Fruit fly (Drosophila melanogaster) whole organism, embryonic: Measurements from ENCODE around the gene asl.

Experiments
- CG10565 ChIP-seq: fragments of 200-800 bp; sonication (Bioruptor generic); optimal IDR thresholded peaks from 3 replicates; lab custom pipeline; 2016; ENCODE audit warnings: missing biosample characterization, mild to moderate bottlenecking, missing genetic modification characterization
- CG10979 ChIP-seq: fragments of 200-800 bp; sonication (Bioruptor generic); optimal IDR thresholded peaks from 2 replicates; lab custom pipeline; 2018; ENCODE audit warnings: missing biosample characterization, mild to moderate bottlenecking, missing genetic modification characterization, moderate library complexity
- CG12299 ChIP-seq: fragments of 200-800 bp; sonication (Bioruptor generic); optimal IDR thresholded peaks from 2 replicates; lab custom pipeline; 2018; ENCODE audit warnings: missing biosample characterization, mild to moderate bottlenecking, missing genetic modification characterization
- CG12769 ChIP-seq: fragments of 200-800 bp; sonication (Bioruptor generic); optimal IDR thresholded peaks from 2 replicates; lab custom pipeline; 2019; ENCODE audit warnings: missing biosample characterization, mild to moderate bottlenecking, missing genetic modification characterization, moderate library complexity
- CG13287 ChIP-seq: fragments of 200-800 bp; sonication (Bioruptor generic); IDR thresholded peaks from 2 replicates; pipeline ENCODE4 v1.3.6; 2022; ENCODE audit warnings: missing biosample characterization, missing genetic modification characterization; ENCODE audit not compliant: partially characterized antibody
- CG13424 ChIP-seq: fragments of 200-800 bp; sonication (Bioruptor generic); optimal IDR thresholded peaks from 2 replicates; lab custom pipeline; 2019; ENCODE audit warnings: missing biosample characterization, mild to moderate bottlenecking, missing genetic modification characterization, moderate library complexity
- CG16815 ChIP-seq: fragments of 200-800 bp; sonication (Bioruptor generic); optimal IDR thresholded peaks from 3 replicates; lab custom pipeline; 2017; ENCODE audit warnings: missing biosample characterization, mild to moderate bottlenecking, missing genetic modification characterization
- CG16863 ChIP-seq: fragments of 200-800 bp; sonication (Bioruptor generic); optimal IDR thresholded peaks from 3 replicates; lab custom pipeline; 2016; ENCODE audit warnings: missing biosample characterization, missing genetic modification characterization
- CG18011 ChIP-seq: fragments of 200-800 bp; sonication (Bioruptor generic); optimal IDR thresholded peaks from 2 replicates; lab custom pipeline; 2017; ENCODE audit warnings: missing biosample characterization, missing genetic modification characterization, mild to moderate bottlenecking, moderate library complexity, missing genotype
- CG18599 ChIP-seq: fragments of 200-800 bp; sonication (Bioruptor generic); optimal IDR thresholded peaks from 3 replicates; lab custom pipeline; 2017; ENCODE audit warnings: missing biosample characterization, missing genetic modification characterization, mild to moderate bottlenecking, moderate library complexity, missing genetic modification reagents
- CG2678 ChIP-seq: fragments of 200-800 bp; sonication (Bioruptor generic); optimal IDR thresholded peaks from 3 replicates; lab custom pipeline; 2019; ENCODE audit warnings: missing biosample characterization, mild to moderate bottlenecking, missing genetic modification characterization, moderate library complexity
- CG33213 ChIP-seq: fragments of 200-800 bp; sonication (Bioruptor generic); optimal IDR thresholded peaks from 3 replicates; lab custom pipeline; 2016; ENCODE audit warnings: missing biosample characterization, missing genetic modification characterization
- CG6791 ChIP-seq: fragments of 200-800 bp; sonication (Bioruptor generic); IDR thresholded peaks from 3 replicates; pipeline ENCODE4 v1.3.6; 2022; ENCODE audit warnings: missing biosample characterization, missing genetic modification characterization; ENCODE audit not compliant: partially characterized antibody
- CG7556 ChIP-seq: fragments of 200-800 bp; sonication (Bioruptor generic); optimal IDR thresholded peaks from 2 replicates; lab custom pipeline; 2017; ENCODE audit warnings: missing biosample characterization, mild to moderate bottlenecking, missing genetic modification characterization
- CG7745 ChIP-seq: fragments of 200-800 bp; sonication (Bioruptor generic); optimal IDR thresholded peaks from 2 replicates; lab custom pipeline; 2018; ENCODE audit warnings: missing biosample characterization, mild to moderate bottlenecking, missing genetic modification characterization, moderate library complexity
- CG8281 ChIP-seq: fragments of 200-800 bp; sonication (Bioruptor generic); optimal IDR thresholded peaks from 2 replicates; lab custom pipeline; 2018; ENCODE audit warnings: missing biosample characterization, mild to moderate bottlenecking, missing genetic modification characterization, moderate library complexity
- CG8359 ChIP-seq: fragments of 200-800 bp; sonication (Bioruptor generic); optimal IDR thresholded peaks from 2 replicates; lab custom pipeline; 2017; ENCODE audit warnings: missing biosample characterization, mild to moderate bottlenecking, missing genetic modification characterization, borderline replicate concordance
- Chrac-16 ChIP-seq: fragments of 200-800 bp; sonication (Bioruptor generic); optimal IDR thresholded peaks from 3 replicates; lab custom pipeline; 2016; ENCODE audit warnings: missing biosample characterization, missing genetic modification characterization
- CrebB ChIP-seq: fragments of 200-800 bp; sonication (Bioruptor generic); optimal IDR thresholded peaks from 3 replicates; lab custom pipeline; 2018; ENCODE audit warnings: missing biosample characterization, mild to moderate bottlenecking, missing genetic modification characterization
- Dek ChIP-seq: fragments of 200-800 bp; sonication (Bioruptor generic); optimal IDR thresholded peaks from 3 replicates; lab custom pipeline; 2019; ENCODE audit warnings: missing biosample characterization, mild to moderate bottlenecking, missing genetic modification characterization, moderate library complexity
- Dfd ChIP-seq, 2 experiments: fragments of >200 bp; optimal IDR thresholded peaks; 2 replicates each; lab custom pipeline; 2017; ENCODE audit warnings: missing biosample characterization in 2 of 2, missing genetic modification characterization in 2 of 2
- Ets65A ChIP-seq: fragments of 200-800 bp; sonication (Bioruptor generic); peaks from one replicate; lab custom pipeline; 2016; ENCODE audit warnings: missing biosample characterization, missing genetic modification characterization
- HLH4C ChIP-seq: fragments of 200-800 bp; sonication (Bioruptor generic); IDR thresholded peaks from 3 replicates; pipeline ENCODE4 v1.3.6; 2022; ENCODE audit warnings: missing biosample characterization, missing genetic modification characterization; ENCODE audit not compliant: partially characterized antibody
- Hey ChIP-seq: fragments of 200-800 bp; sonication (Bioruptor generic); optimal IDR thresholded peaks from 3 replicates; lab custom pipeline; 2018; ENCODE audit warnings: missing biosample characterization, mild to moderate bottlenecking, missing genetic modification characterization
- HmgZ ChIP-seq: fragments of 200-800 bp; sonication (Bioruptor generic); optimal IDR thresholded peaks from 2 replicates; lab custom pipeline; 2018; ENCODE audit warnings: missing biosample characterization, mild to moderate bottlenecking, missing genetic modification characterization
- NC2β ChIP-seq: fragments of 200-800 bp; sonication (Bioruptor generic); optimal IDR thresholded peaks from 2 replicates; lab custom pipeline; 2016; ENCODE audit warnings: missing biosample characterization, missing genetic modification characterization
- Neu2 ChIP-seq: fragments of 200-800 bp; sonication (Bioruptor generic); optimal IDR thresholded peaks from 3 replicates; lab custom pipeline; 2016; ENCODE audit warnings: missing biosample characterization, missing genetic modification characterization, borderline replicate concordance
- Nf-YC ChIP-seq: fragments of 200-800 bp; optimal IDR thresholded peaks from 3 replicates; lab custom pipeline; 2019; ENCODE audit warnings: missing biosample characterization, mild to moderate bottlenecking, missing genetic modification characterization, moderate library complexity
- Opbp ChIP-seq: fragments of 200-800 bp; sonication (Bioruptor generic); IDR thresholded peaks from 3 replicates; pipeline ENCODE4 v1.3.6; 2022; ENCODE audit warnings: missing biosample characterization, missing genetic modification characterization; ENCODE audit not compliant: partially characterized antibody
- Poxn ChIP-seq: fragments of 200-800 bp; sonication (Bioruptor generic); IDR thresholded peaks from 2 replicates; pipeline ENCODE4 v1.3.6; 2022; ENCODE audit warnings: missing biosample characterization, missing genetic modification characterization
- ap ChIP-seq: fragments of 200-800 bp; sonication (Bioruptor generic); IDR thresholded peaks from 2 replicates; pipeline ENCODE4 v1.3.6; 2022; ENCODE audit warnings: missing biosample characterization, missing genetic modification characterization
- ash1 ChIP-seq: fragments of 200-800 bp; sonication (Bioruptor generic); optimal IDR thresholded peaks from 2 replicates; lab custom pipeline; 2018; ENCODE audit warnings: missing biosample characterization, mild to moderate bottlenecking, missing genetic modification characterization
- dan ChIP-seq: fragments of 200-800 bp; sonication (Bioruptor generic); IDR thresholded peaks from 2 replicates; pipeline ENCODE4 v1.3.6; 2022; ENCODE audit warnings: missing biosample characterization, missing genetic modification characterization
- danr ChIP-seq: fragments of 200-800 bp; sonication (Bioruptor generic); IDR thresholded peaks from 2 replicates; pipeline ENCODE4 v1.3.6; 2022; ENCODE audit warnings: missing biosample characterization, missing genetic modification characterization
- dm ChIP-seq: fragments of 200-800 bp; sonication (Bioruptor generic); optimal IDR thresholded peaks from 3 replicates; lab custom pipeline; 2016; ENCODE audit warnings: missing biosample characterization, missing genetic modification characterization
- dmrt99B ChIP-seq: fragments of 200-800 bp; sonication (Bioruptor generic); optimal IDR thresholded peaks from 2 replicates; lab custom pipeline; 2018; ENCODE audit warnings: missing biosample characterization, mild to moderate bottlenecking, missing genetic modification characterization, moderate library complexity
- ems ChIP-seq: fragments of 200-800 bp; sonication (Bioruptor generic); optimal IDR thresholded peaks from 3 replicates; lab custom pipeline; 2016; ENCODE audit warnings: missing biosample characterization, missing genetic modification characterization
- esg ChIP-seq: fragments of 200-800 bp; sonication (Bioruptor generic); conservative IDR thresholded peaks from 2 replicates; pipeline ENCODE4 v1.3.6; 2022; ENCODE audit warnings: missing biosample characterization, missing genetic modification characterization
- fd102C ChIP-seq: fragments of 200-800 bp; sonication (Bioruptor generic); optimal IDR thresholded peaks from 2 replicates; lab custom pipeline; 2018; ENCODE audit warnings: missing biosample characterization, mild to moderate bottlenecking, missing genetic modification characterization, moderate library complexity
- gsb-n ChIP-seq: fragments of 200-800 bp; sonication (Bioruptor generic); optimal IDR thresholded peaks from 3 replicates; lab custom pipeline; 2018; ENCODE audit warnings: missing biosample characterization, mild to moderate bottlenecking, missing genetic modification characterization
- kah ChIP-seq: fragments of 200-800 bp; sonication (Bioruptor generic); optimal IDR thresholded peaks from 2 replicates; lab custom pipeline; 2018; ENCODE audit warnings: missing biosample characterization, mild to moderate bottlenecking, missing genetic modification characterization
- lmd ChIP-seq: fragments of 200-800 bp; sonication (Bioruptor generic); IDR thresholded peaks from 2 replicates; pipeline ENCODE4 v1.3.6; 2022; ENCODE audit warnings: missing biosample characterization, missing genetic modification characterization
- luna ChIP-seq: fragments of 200-800 bp; sonication (Bioruptor generic); optimal IDR thresholded peaks from 2 replicates; lab custom pipeline; 2016; ENCODE audit warnings: missing biosample characterization, missing genetic modification characterization
- pb ChIP-seq: fragments of 200-800 bp; sonication (Bioruptor generic); optimal IDR thresholded peaks from 3 replicates; lab custom pipeline; 2016; ENCODE audit warnings: missing biosample characterization, missing genetic modification characterization
- pita ChIP-seq: fragments of 200-800 bp; sonication (Bioruptor generic); optimal IDR thresholded peaks from 2 replicates; lab custom pipeline; 2017; ENCODE audit warnings: missing biosample characterization, mild to moderate bottlenecking, missing genetic modification characterization
- pum ChIP-seq: fragments of 200-800 bp; sonication (Bioruptor generic); optimal IDR thresholded peaks from 2 replicates; lab custom pipeline; 2016; ENCODE audit warnings: missing biosample characterization, missing genetic modification characterization
- run ChIP-seq: fragments of 200-800 bp; sonication (Bioruptor generic); optimal IDR thresholded peaks from 3 replicates; lab custom pipeline; 2018; ENCODE audit warnings: missing biosample characterization, mild to moderate bottlenecking, missing genetic modification characterization
- twi ChIP-seq: fragments of 200-800 bp; optimal IDR thresholded peaks from 2 replicates; lab custom pipeline; 2019; ENCODE audit warnings: missing biosample characterization, mild to moderate bottlenecking, missing genetic modification characterization, moderate library complexity
- wdn ChIP-seq: fragments of 200-800 bp; sonication (Bioruptor generic); IDR thresholded peaks from 2 replicates; pipeline ENCODE4 v1.3.6; 2022; ENCODE audit warnings: missing biosample characterization, missing genetic modification characterization

Gene asl

dm6 chr3R:5620387-5620956, 14.1 kb upstream of the asl start (continued):
- TF ChIP-seq pb (GFP tag; lab: Kevin White, UChicago) (peak; percentile 50), HLH4C (GFP tag; lab: Robert Waterston, UW) (no peak), Ets65A (GFP tag; lab: Kevin White, UChicago) (peak; percentile 97), ash1 (GFP tag; lab: Kevin White, UChicago) (no peak), Chrac-16 (peak; percentile 39), CG18011 (GFP tag; lab: Kevin White, UChicago) (no peak), CG16863 (GFP tag; lab: Kevin White, UChicago) (peak; percentile 61), twi (tag; lab: Kevin White, UChicago) (peak; percentile 36), Nf-YC (tag; lab: Kevin White, UChicago) (peak; percentile 31), Poxn (no peak), CG2678 (tag; lab: Kevin White, UChicago) (peak; percentile 80), dm (GFP tag; lab: Kevin White, UChicago) (peak; percentile 46), HmgZ (peak; percentile 7), danr (no peak; the same call in 1 of the 2 replicates), luna (GFP tag; lab: Kevin White, UChicago) (peak; percentile 21), ap (GFP tag; lab: Robert Waterston, UW) (peak; percentile 53), CG10979 (tag; lab: Kevin White, UChicago) (peak; percentile 71), CG10565 (GFP tag; lab: Kevin White, UChicago) (no peak), Dek (tag; lab: Kevin White, UChicago) (peak; percentile 40), CG16815 (GFP tag; lab: Kevin White, UChicago) (peak; percentile 44), ems (GFP tag; lab: Kevin White, UChicago) (peak; percentile 52), CG13287 (GFP tag; lab: Robert Waterston, UW) (no peak), gsb-n (tag; lab: Kevin White, UChicago) (peak; percentile 42), lmd (GFP tag; lab: Robert Waterston, UW) (peak; percentile 69), wdn (GFP tag; lab: Robert Waterston, UW) (peak; percentile 30; the same call in 1 of the 2 replicates), run (tag; lab: Kevin White, UChicago) (no peak), pita (GFP tag; lab: Kevin White, UChicago) (no peak), kah (GFP tag; lab: Kevin White, UChicago) (no peak), dmrt99B (tag; lab: Kevin White, UChicago) (peak; percentile 84), esg (GFP tag; lab: Robert Waterston, UW) (peak; percentile 53; the same call in 1 of the 2 replicates), Opbp (GFP tag; lab: Robert Waterston, UW) (no peak), CG13424 (tag; lab: Kevin White, UChicago) (peak; percentile 60), NC2β (GFP tag; lab: Kevin White, UChicago) (peak; percentile 62), CG7556 (GFP tag; lab: Kevin White, UChicago) (peak; percentile 77), CG8281 (tag; lab: Kevin White, UChicago) (peak; percentile 61), Neu2 (GFP tag; lab: Kevin White, UChicago) (no peak), CG8359 (no peak), Dfd (GFP tag; optimal IDR thresholded peaks at IDR 0.05; lab: Kevin White, UChicago) (no peak), fd102C (no peak), CrebB (tag; lab: Kevin White, UChicago) (no peak), CG18599 (GFP tag; lab: Kevin White, UChicago) (peak; percentile 65), CG7745 (tag; lab: Kevin White, UChicago) (no peak), CG12299 (tag; lab: Kevin White, UChicago) (peak; percentile 22), CG12769 (peak; percentile 71), pum (peak; percentile 65), CG33213 (no peak), CG6791 (GFP tag; lab: Robert Waterston, UW) (no peak), dan (GFP tag; lab: Robert Waterston, UW) (no peak), Hey (no peak)
